Worm (Caenorhabditis elegans) whole organism, L2 larva: Measurements from ENCODE around the gene R02F2.9.

Source experiments
- F13H6.1 ChIP-seq: sonication (generic microtip); optimal IDR thresholded peaks from 2 replicates; lab custom pipeline; 2016; ENCODE audit warnings: missing genetic modification characterization, missing compliant biosample characterization
- egl-27 ChIP-seq: sonication (generic microtip); optimal IDR thresholded peaks from 3 replicates; lab custom pipeline; 2017; ENCODE audit warnings: missing biosample characterization, missing genetic modification reagents, missing genetic modification characterization
- lsy-2 ChIP-seq, 2 experiments: fragments of 150-350 bp in 1 of 2; sonication (generic microtip) in 1 of 2; optimal IDR thresholded peaks; 2 replicates each; lab custom pipeline; 2014 to 2017; ENCODE audit warnings: missing biosample characterization in 2 of 2, missing genetic modification characterization in 2 of 2
- nhr-11 ChIP-seq: fragments of 150-350 bp; optimal IDR thresholded peaks from 2 replicates; lab custom pipeline; 2014; ENCODE audit warnings: missing biosample characterization, missing genetic modification characterization
- nhr-12 ChIP-seq: fragments of 150-350 bp; optimal IDR thresholded peaks from 2 replicates; lab custom pipeline; 2014; ENCODE audit warnings: missing biosample characterization, missing genetic modification characterization
- nhr-21 ChIP-seq: fragments of 150-350 bp; optimal IDR thresholded peaks from 2 replicates; lab custom pipeline; 2014; ENCODE audit warnings: missing biosample characterization, missing genetic modification characterization
- nhr-23 ChIP-seq: fragments of 150-350 bp; optimal IDR thresholded peaks from 2 replicates; lab custom pipeline; 2014; ENCODE audit warnings: missing biosample characterization, missing genetic modification reagents, missing genetic modification characterization
- sem-4 ChIP-seq: fragments of 150-350 bp; optimal IDR thresholded peaks from 2 replicates; lab custom pipeline; 2014; ENCODE audit warnings: missing biosample characterization, missing genetic modification reagents, missing genetic modification characterization
- skn-1 ChIP-seq: sonication (generic microtip); optimal IDR thresholded peaks from 2 replicates; lab custom pipeline; 2017; ENCODE audit warnings: missing biosample characterization, missing genetic modification characterization
- unc-55 ChIP-seq: fragments of 150-350 bp; sonication (generic microtip); optimal IDR thresholded peaks from 3 replicates; lab custom pipeline; 2014; ENCODE audit warnings: missing biosample characterization, missing genetic modification reagents, missing genetic modification characterization
- unc-62 ChIP-seq: fragments of 150-350 bp; optimal IDR thresholded peaks from 2 replicates; lab custom pipeline; 2014; ENCODE audit warnings: missing biosample characterization, missing genetic modification reagents, missing genetic modification characterization
- ztf-11 ChIP-seq: sonication (generic microtip); optimal IDR thresholded peaks from 2 replicates; lab custom pipeline; 2017; ENCODE audit warnings: missing biosample characterization, missing genetic modification characterization

DNA sequence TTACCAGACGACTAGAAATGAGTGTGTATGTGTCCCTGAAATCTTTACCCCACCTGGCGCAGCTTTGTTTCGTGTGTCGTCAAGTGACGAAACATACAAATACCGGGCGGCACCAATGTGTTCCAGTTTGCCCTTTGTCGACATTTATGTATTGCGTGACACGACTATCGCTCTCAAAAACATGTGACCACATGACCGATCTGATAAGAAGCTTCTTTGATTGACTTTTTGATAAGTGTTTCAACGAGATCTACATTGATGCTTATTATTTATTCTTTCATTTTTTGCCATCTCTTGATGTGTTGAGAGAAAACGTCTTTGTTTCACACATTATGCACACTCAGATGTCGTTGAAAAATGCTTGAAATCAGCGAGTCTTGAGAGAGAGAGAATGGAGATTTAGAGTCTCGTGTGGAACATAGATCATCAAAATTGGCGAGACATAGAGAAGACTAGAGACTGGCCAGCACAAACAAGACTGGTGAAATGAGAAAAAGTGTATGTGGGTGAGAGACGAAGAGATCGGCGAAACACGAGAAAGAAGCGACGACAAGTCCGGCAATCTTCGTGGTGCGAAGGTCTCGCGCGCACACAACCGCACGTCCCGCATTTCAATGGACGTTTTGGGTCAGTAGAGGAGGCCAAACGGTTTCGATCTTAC, 4.1 kb downstream of the R02F2.9 start:
- TF ChIP-seq sem-4 (tag; lab: Kevin White, UChicago), result peak; percentile 45
- no peak for TF ChIP-seq nhr-11 (tag; lab: Kevin White, UChicago)
- peak; percentile 8 for TF ChIP-seq egl-27 (tag; lab: Kevin White, UChicago)
- TF ChIP-seq nhr-12 (tag; lab: Kevin White, UChicago), result no peak
- peak; percentile 68 for TF ChIP-seq unc-55 (GFP tag; lab: Kevin White, UChicago)
- peak; percentile 13 to 61 for TF ChIP-seq lsy-2 (tag; optimal IDR thresholded peaks at IDR 0.05; lab: Kevin White, UChicago)
- TF ChIP-seq skn-1 (tag; lab: Kevin White, UChicago), result no peak
- TF ChIP-seq unc-62 (GFP tag; lab: Kevin White, UChicago), result no peak
- no peak for TF ChIP-seq ztf-11 (tag; lab: Kevin White, UChicago)
- TF ChIP-seq nhr-23 (tag; lab: Kevin White, UChicago), result no peak
- TF ChIP-seq F13H6.1 (tag; lab: Kevin White, UChicago), result peak; percentile 35
- peak; percentile 74 for TF ChIP-seq nhr-21 (tag; lab: Kevin White, UChicago)
